Worm (Caenorhabditis elegans): ENCODE results near the gene set-5.

ce11 chrV:14659595-14659994 lies 39.2 kb upstream of the set-5 start:
- TF ChIP-seq unc-62 (GFP tag; optimal IDR thresholded peaks at IDR 0.05): no peak
- TF ChIP-seq nhr-47 (tag; optimal IDR thresholded peaks at IDR 0.05): no peak

All from whole organism, L1 larva.